Fruit fly (Drosophila melanogaster) whole organism, adult: Measurements from ENCODE around the gene CG32428.

Source experiments
- CG11617 ChIP-seq: fragments of 200-800 bp; sonication (Bioruptor generic); optimal IDR thresholded peaks from 2 replicates; lab custom pipeline; 2017; ENCODE audit warnings: mild to moderate bottlenecking, missing biosample characterization, missing genetic modification reagents, missing genetic modification characterization
- CG12768 ChIP-seq: fragments of 200-800 bp; sonication (Bioruptor generic); optimal IDR thresholded peaks from 2 replicates; lab custom pipeline; 2017; ENCODE audit warnings: missing biosample characterization, missing genetic modification characterization, mild to moderate bottlenecking, moderate library complexity, missing genetic modification reagents
- CG14711 ChIP-seq: fragments of 200-800 bp; sonication (Bioruptor generic); optimal IDR thresholded peaks from 2 replicates; lab custom pipeline; 2018; ENCODE audit warnings: missing biosample characterization, mild to moderate bottlenecking, missing genetic modification characterization, moderate library complexity
- CG1620 ChIP-seq: fragments of 200-800 bp; sonication (Bioruptor generic); optimal IDR thresholded peaks from 2 replicates; lab custom pipeline; 2016; ENCODE audit warnings: missing biosample characterization, missing genetic modification characterization
- CG33017 ChIP-seq: fragments of 200-800 bp; sonication (Bioruptor generic); optimal IDR thresholded peaks from 2 replicates; lab custom pipeline; 2018; ENCODE audit warnings: missing biosample characterization, mild to moderate bottlenecking, missing genetic modification characterization, moderate library complexity
- CG5204 ChIP-seq: fragments of 200-800 bp; sonication (Bioruptor generic); optimal IDR thresholded peaks from 2 replicates; lab custom pipeline; 2016; ENCODE audit warnings: missing biosample characterization, missing genetic modification characterization
- CG7045 ChIP-seq: fragments of 200-800 bp; sonication (Bioruptor generic); optimal IDR thresholded peaks from 2 replicates; lab custom pipeline; 2017; ENCODE audit warnings: missing biosample characterization, mild to moderate bottlenecking, missing genetic modification characterization
- CG7101 ChIP-seq: fragments of 200-800 bp; sonication (Bioruptor generic); optimal IDR thresholded peaks from 2 replicates; lab custom pipeline; 2018; ENCODE audit warnings: missing biosample characterization, mild to moderate bottlenecking, missing genetic modification characterization, moderate library complexity
- Clk ChIP-seq: fragments of 200-800 bp; sonication (Bioruptor generic); optimal IDR thresholded peaks from 2 replicates; lab custom pipeline; 2017; ENCODE audit warnings: missing biosample characterization, missing genetic modification characterization
- Crg-1 ChIP-seq: fragments of 200-800 bp; sonication (Bioruptor generic); optimal IDR thresholded peaks from 2 replicates; lab custom pipeline; 2016; ENCODE audit warnings: missing biosample characterization, missing genetic modification characterization
- Hr96 ChIP-seq: fragments of 200-800 bp; sonication (Bioruptor generic); optimal IDR thresholded peaks from 2 replicates; lab custom pipeline; 2016; ENCODE audit warnings: missing biosample characterization, missing genetic modification characterization
- Mnt ChIP-seq: fragments of 200-800 bp; sonication (Bioruptor generic); optimal IDR thresholded peaks from 2 replicates; lab custom pipeline; 2016; ENCODE audit warnings: missing biosample characterization, mild to moderate bottlenecking, missing genetic modification characterization
- bab1 ChIP-seq: fragments of 200-800 bp; sonication (Bioruptor generic); optimal IDR thresholded peaks from 3 replicates; lab custom pipeline; 2019; ENCODE audit warnings: missing biosample characterization, mild to moderate bottlenecking, missing genetic modification characterization, moderate library complexity
- cic ChIP-seq: fragments of 200-800 bp; sonication (Bioruptor generic); optimal IDR thresholded peaks from 2 replicates; lab custom pipeline; 2017; ENCODE audit warnings: missing biosample characterization, mild to moderate bottlenecking, missing genetic modification characterization, moderate library complexity
- cnc ChIP-seq, 2 experiments: fragments of >200 bp; optimal IDR thresholded peaks; 2 replicates each; lab custom pipeline; 2017
- kay ChIP-seq: fragments of 200-800 bp; sonication (Bioruptor generic); peaks from one replicate; lab custom pipeline; 2016; ENCODE audit warnings: missing biosample characterization, missing genetic modification characterization, borderline replicate concordance
- ovo ChIP-seq: fragments of 200-800 bp; sonication (Bioruptor generic); optimal IDR thresholded peaks from 2 replicates; lab custom pipeline; 2016; ENCODE audit warnings: missing biosample characterization, missing genetic modification characterization
- pad ChIP-seq: fragments of 200-800 bp; sonication (Bioruptor generic); optimal IDR thresholded peaks from 3 replicates; lab custom pipeline; 2017; ENCODE audit warnings: missing biosample characterization, missing genetic modification characterization, mild to moderate bottlenecking, moderate library complexity, missing genetic modification reagents
- tj ChIP-seq: fragments of 200-800 bp; sonication (Bioruptor generic); optimal IDR thresholded peaks from 3 replicates; lab custom pipeline; 2017; ENCODE audit warnings: missing biosample characterization, mild to moderate bottlenecking, missing genetic modification characterization, moderate library complexity
- toe ChIP-seq: fragments of 200-800 bp; sonication (Bioruptor generic); optimal IDR thresholded peaks from 2 replicates; lab custom pipeline; 2016; ENCODE audit warnings: missing biosample characterization, missing genetic modification characterization

CG32428 gene

dm6 chr3L:20473021-20473799 is at the start of gene CG32428, which contains the start of gene CG5969:
Gene CG32428 (minus strand): TSS chr3L:20473723.
Gene CG5969 (plus strand): TSS chr3L:20473783.
- TF ChIP-seq CG14711 (tag; lab: Kevin White, UChicago) (peak; percentile 60), toe (GFP tag; lab: Kevin White, UChicago) (peak; percentile 8), Clk (GFP tag; lab: Kevin White, UChicago) (no peak), CG11617 (GFP tag; lab: Kevin White, UChicago) (peak; percentile 40), Hr96 (GFP tag; lab: Kevin White, UChicago) (no peak), bab1 (no peak), CG7045 (GFP tag; lab: Kevin White, UChicago) (peak; percentile 70), pad (GFP tag; lab: Kevin White, UChicago) (peak; percentile 47), tj (peak; percentile 82), CG5204 (peak; percentile 11), CG33017 (tag; lab: Kevin White, UChicago) (peak; percentile 74), CG7101 (peak; percentile 74), CG12768 (GFP tag; lab: Kevin White, UChicago) (peak; percentile 78), Mnt (peak; percentile 60)

- TF ChIP-seq CG14711 (tag; lab: Kevin White, UChicago) (peak; percentile 38), CG1620 (GFP tag; lab: Kevin White, UChicago) (no peak), tj (no peak), kay (GFP tag; lab: Kevin White, UChicago) (peak; percentile 78), ovo (GFP tag; lab: Kevin White, UChicago) (no peak), cnc (optimal IDR thresholded peaks at IDR 0.05; lab: Kevin White, UChicago) (no peak), Mnt (peak; percentile 47), Hr96 (GFP tag; lab: Kevin White, UChicago) (no peak), CG33017 (tag; lab: Kevin White, UChicago) (no peak), cic (GFP tag; lab: Kevin White, UChicago) (no peak), bab1 (peak; percentile 42), CG12768 (GFP tag; lab: Kevin White, UChicago) (no peak), pad (GFP tag; lab: Kevin White, UChicago) (no peak), CG7045 (GFP tag; lab: Kevin White, UChicago) (no peak), Crg-1 (GFP tag; lab: Kevin White, UChicago) (no peak), CG11617 (GFP tag; lab: Kevin White, UChicago) (peak; percentile 56), CG5204 (no peak), toe (GFP tag; lab: Kevin White, UChicago) (no peak), Clk (GFP tag; lab: Kevin White, UChicago) (no peak), CG7101 (no peak)
Measured at dm6 chr3L:20520687-20521169, 47.2 kb upstream of the CG32428 start, which contains the start of the genes mTerf3 and CG5104. Gene mTerf3 (minus strand): TSS chr3L:20520772. Gene CG5104 (plus strand): TSS chr3L:20521009.

DNA sequence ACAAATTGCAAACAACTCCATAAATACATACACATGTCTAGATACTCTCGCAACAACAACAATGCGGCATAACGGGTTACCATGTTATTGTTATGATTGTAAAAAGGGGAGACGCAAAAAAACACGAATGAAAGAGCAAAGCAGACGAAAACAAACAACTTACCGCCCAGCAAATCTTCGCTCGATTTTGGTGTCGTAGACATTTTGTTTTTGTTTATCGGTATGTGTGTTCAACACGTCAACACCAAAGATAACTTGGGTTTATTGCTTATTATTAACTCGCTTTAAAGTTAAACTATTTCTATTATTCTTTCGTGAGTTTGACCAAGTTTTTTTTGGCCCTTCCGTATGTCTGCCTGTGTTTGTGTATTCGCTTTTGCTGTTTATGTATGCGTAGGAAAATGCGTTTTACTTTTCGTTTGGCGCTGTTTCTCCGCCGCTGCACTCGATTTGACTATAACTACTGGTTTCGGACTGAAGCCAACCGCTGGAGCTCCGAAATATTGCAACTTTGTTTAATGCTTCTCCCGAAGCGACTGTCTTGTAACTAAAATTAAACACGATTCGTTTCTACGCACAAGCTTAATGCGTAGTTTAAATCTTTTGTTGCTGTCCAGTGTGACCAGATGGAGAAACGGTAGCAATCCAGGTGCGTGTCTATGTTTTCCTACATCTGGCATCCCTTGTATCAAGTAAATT is 45.4 kb upstream of the CG32428 start, which contains the start of gene BNIP3:
BNIP3 (minus strand) TSS at position 589 of the 699 bp plus-strand sequence.
- TF ChIP-seq tj (peak; percentile 66), Mnt (peak; percentile 63), pad (GFP tag; lab: Kevin White, UChicago) (peak; percentile 74), ovo (GFP tag; lab: Kevin White, UChicago) (peak; percentile 52), kay (GFP tag; lab: Kevin White, UChicago) (peak; percentile 37), CG14711 (tag; lab: Kevin White, UChicago) (no peak), CG1620 (GFP tag; lab: Kevin White, UChicago) (no peak), CG33017 (tag; lab: Kevin White, UChicago) (peak; percentile 14), Clk (GFP tag; lab: Kevin White, UChicago) (no peak), cic (GFP tag; lab: Kevin White, UChicago) (peak; percentile 41), CG11617 (GFP tag; lab: Kevin White, UChicago) (peak; percentile 26)

dm6 chr3L:20517897-20518804 is 44.6 kb upstream of the CG32428 start:
- TF ChIP-seq CG7045 (GFP tag; lab: Kevin White, UChicago) (peak; percentile 14), CG1620 (GFP tag; lab: Kevin White, UChicago) (no peak), tj (peak; percentile 77), bab1 (no peak), CG7101 (no peak), cic (GFP tag; lab: Kevin White, UChicago) (peak; percentile 72), cnc (optimal IDR thresholded peaks at IDR 0.05; lab: Kevin White, UChicago) (peak in 1 of 2 experiments; percentile 62), CG33017 (tag; lab: Kevin White, UChicago) (no peak), Clk (GFP tag; lab: Kevin White, UChicago) (peak; percentile 22), CG5204 (no peak), kay (GFP tag; lab: Kevin White, UChicago) (peak; percentile 90), CG12768 (GFP tag; lab: Kevin White, UChicago) (peak; percentile 46), Crg-1 (GFP tag; lab: Kevin White, UChicago) (peak; percentile 50), CG11617 (GFP tag; lab: Kevin White, UChicago) (no peak), CG14711 (tag; lab: Kevin White, UChicago) (peak; percentile 22), pad (GFP tag; lab: Kevin White, UChicago) (no peak), ovo (GFP tag; lab: Kevin White, UChicago) (no peak), Hr96 (GFP tag; lab: Kevin White, UChicago) (no peak), Mnt (peak; percentile 9), toe (GFP tag; lab: Kevin White, UChicago) (no peak)
